Fruit fly (Drosophila melanogaster) S2 (cell line): ENCODE results near the gene CG17544.

Experiments used
- CG8478 ChIP-seq: fragments of >200 bp; optimal IDR thresholded peaks from 2 replicates; lab custom pipeline; 2018
- CTCF ChIP-seq, 2 experiments: fragments of >200 bp; optimal IDR thresholded peaks; 2 replicates each; lab custom pipeline; 2018

dm6 chr2L:19382353-19382752, 15.9 kb downstream of the CG17544 start:
- TF ChIP-seq CG8478 (lab: Kevin White, UChicago), result no peak
- peak; percentile 59 to 67 for TF ChIP-seq CTCF (optimal IDR thresholded peaks at IDR 0.05; lab: Kevin White, UChicago)
